Fruit fly (Drosophila melanogaster): ENCODE measurements around the gene Gr28a.
A peak's percentile ranks its signal among the peaks of the same experiment; 100 is the strongest.

Gr28a gene

dm6 chr2L:7420305-7421287 is 33.4 kb downstream of the Gr28a start:
- TF ChIP-seq rgr (GFP tag; optimal IDR thresholded peaks at IDR 0.05) (peak; percentile 78), usp (GFP tag; optimal IDR thresholded peaks at IDR 0.05) (no peak), Hr83 (GFP tag; optimal IDR thresholded peaks at IDR 0.05; ENCODE audit: poor library complexity, severe bottlenecking) (peak; percentile 37), Dfd (GFP tag; optimal IDR thresholded peaks at IDR 0.05) (peak; percentile 28), HLH106 (tag; optimal IDR thresholded peaks at IDR 0.05) (peak; percentile 66), CG32264 (GFP tag; optimal IDR thresholded peaks at IDR 0.05) (peak; percentile 85), psq (GFP tag; optimal IDR thresholded peaks at IDR 0.05) (peak; percentile 66), br (GFP tag; optimal IDR thresholded peaks at IDR 0.05) (peak; percentile 90), OdsH (GFP tag; optimal IDR thresholded peaks at IDR 0.05) (peak; percentile 88), Dif (GFP tag; optimal IDR thresholded peaks at IDR 0.05; ENCODE audit: partially characterized antibody) (no peak), jim (GFP tag; optimal IDR thresholded peaks at IDR 0.05) (no peak), dmrt93B (GFP tag; optimal IDR thresholded peaks at IDR 0.05) (peak; percentile 65), pan (optimal IDR thresholded peaks at IDR 0.05) (no peak), Hnf4 (GFP tag; optimal IDR thresholded peaks at IDR 0.05) (peak; percentile 80), brk (GFP tag; optimal IDR thresholded peaks at IDR 0.05) (no peak), CrebA (GFP tag; optimal IDR thresholded peaks at IDR 0.05; ENCODE audit: borderline replicate concordance) (no peak), Abd-B (GFP tag; optimal IDR thresholded peaks at IDR 0.05) (no peak), dl (GFP tag; optimal IDR thresholded peaks at IDR 0.05; ENCODE audit: insufficient read depth in 1 of 2, partially characterized antibody in 2 of 2) (peak in 1 of 2 experiments; percentile 1), foxo (GFP tag; optimal IDR thresholded peaks at IDR 0.05) (peak in 1 of 2 experiments; percentile 89), N (GFP tag; optimal IDR thresholded peaks at IDR 0.05) (no peak), lola (GFP tag; optimal IDR thresholded peaks at IDR 0.05) (no peak), h (GFP tag; optimal IDR thresholded peaks at IDR 0.05) (peak; percentile 90), Rel (GFP tag; optimal IDR thresholded peaks at IDR 0.05) (peak; percentile 24), Rel (tag; optimal IDR thresholded peaks at IDR 0.05) (peak; percentile 24), woc (GFP tag; optimal IDR thresholded peaks at IDR 0.05) (peak; percentile 88), Jra (GFP tag; optimal IDR thresholded peaks at IDR 0.05) (peak; percentile 45), GATAd (GFP tag; optimal IDR thresholded peaks at IDR 0.05) (no peak), sage (GFP tag; optimal IDR thresholded peaks at IDR 0.05) (peak; percentile 73), sv (GFP tag; optimal IDR thresholded peaks at IDR 0.05) (peak; percentile 49), Vsx2 (GFP tag; optimal IDR thresholded peaks at IDR 0.05; ENCODE audit: partially characterized antibody) (no peak), ey (GFP tag; optimal IDR thresholded peaks at IDR 0.05) (peak; percentile 91), dsf (GFP tag; optimal IDR thresholded peaks at IDR 0.05; ENCODE audit: borderline replicate concordance) (no peak), Hr78 (GFP tag; optimal IDR thresholded peaks at IDR 0.05) (no peak), Sp1 (GFP tag; optimal IDR thresholded peaks at IDR 0.05) (peak; percentile 87), tai (GFP tag; optimal IDR thresholded peaks at IDR 0.05) (peak; percentile 67), CG9705 (GFP tag; optimal IDR thresholded peaks at IDR 0.05) (no peak), Myc (optimal IDR thresholded peaks at IDR 0.05) (no peak), Mio (GFP tag; optimal IDR thresholded peaks at IDR 0.05) (no peak), fru (GFP tag; optimal IDR thresholded peaks at IDR 0.05) (peak; percentile 89)
